Worm (Caenorhabditis elegans): ENCODE measurements around the gene fbxc-54.
A peak's percentile ranks its signal among the peaks of the same experiment; 100 is the strongest.

fbxc-54 gene

ce11 chrII:73329-73728 lies 41.8 kb downstream of the fbxc-54 start:
- TF ChIP-seq lin-13 (GFP tag; optimal IDR thresholded peaks at IDR 0.05) (no peak), nhr-19 (GFP tag; conservative IDR thresholded peaks at IDR 0.05) (no peak), egl-27 (tag; optimal IDR thresholded peaks at IDR 0.05) (no peak), mef-2 (tag; optimal IDR thresholded peaks at IDR 0.05) (no peak), lin-35 (GFP tag; optimal IDR thresholded peaks at IDR 0.05) (no peak), irx-1 (tag; optimal IDR thresholded peaks at IDR 0.05) (no peak), fkh-4 (tag; optimal IDR thresholded peaks at IDR 0.05; ENCODE audit: borderline replicate concordance) (no peak), sox-4 (tag; optimal IDR thresholded peaks at IDR 0.05) (no peak), mdl-1 (tag; optimal IDR thresholded peaks at IDR 0.05) (no peak), ceh-88 (GFP tag; IDR thresholded peaks at IDR 0.05) (no peak), aha-1 (tag; optimal IDR thresholded peaks at IDR 0.05) (no peak), ceh-82 (tag; optimal IDR thresholded peaks at IDR 0.05) (no peak), tlp-1 (tag; optimal IDR thresholded peaks at IDR 0.05) (no peak), xbp-1 (tag; optimal IDR thresholded peaks at IDR 0.05) (peak; percentile 19), lin-14 (GFP tag; optimal IDR thresholded peaks at IDR 0.05) (peak; percentile 61), elt-3 (tag; optimal IDR thresholded peaks at IDR 0.05) (no peak), efl-3 (GFP tag; optimal IDR thresholded peaks at IDR 0.05) (no peak), lin-15B (tag; optimal IDR thresholded peaks at IDR 0.05) (no peak), ets-5 (GFP tag; IDR thresholded peaks at IDR 0.05) (no peak), ztf-4 (tag; optimal IDR thresholded peaks at IDR 0.05) (no peak), jun-1 (tag; optimal IDR thresholded peaks at IDR 0.05) (no peak), ama-1 (optimal IDR thresholded peaks at IDR 0.05) (no peak), snpc-4 (tag; optimal IDR thresholded peaks at IDR 0.05) (no peak), fkh-10 (GFP tag; optimal IDR thresholded peaks at IDR 0.05) (peak; percentile 83), zip-4 (GFP tag; optimal IDR thresholded peaks at IDR 0.05) (no peak), ces-1 (GFP tag; optimal IDR thresholded peaks at IDR 0.05) (peak; percentile 59), pqm-1 (tag; optimal IDR thresholded peaks at IDR 0.05) (no peak), sptf-1 (tag; optimal IDR thresholded peaks at IDR 0.05) (no peak), nhr-71 (tag; optimal IDR thresholded peaks at IDR 0.05) (no peak), dsc-1 (tag; optimal IDR thresholded peaks at IDR 0.05) (no peak), Y116A8C.19 (tag; optimal IDR thresholded peaks at IDR 0.05; ENCODE audit: borderline replicate concordance) (no peak)

DNA sequence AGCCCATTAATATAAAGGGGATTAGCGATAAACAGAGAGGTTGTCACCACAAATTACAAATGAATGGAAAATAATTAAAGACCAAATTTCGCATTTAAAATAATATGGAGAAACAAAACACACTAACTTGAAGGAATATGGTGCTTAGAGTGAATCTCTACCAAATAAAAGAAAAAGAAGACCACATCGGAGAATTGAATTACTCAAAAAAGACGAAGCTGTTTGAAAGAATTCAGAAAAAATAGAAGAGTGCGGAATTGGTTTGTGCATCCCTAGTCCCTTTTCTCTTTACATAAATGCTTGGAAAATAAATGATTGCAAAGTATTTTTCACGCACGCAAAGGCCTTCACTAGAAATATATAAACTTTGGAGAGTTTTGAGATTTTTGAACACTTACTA lies 42.4 kb downstream of the fbxc-54 start:
- TF ChIP-seq alr-1 (tag; optimal IDR thresholded peaks at IDR 0.05; ENCODE audit: borderline replicate concordance) (no peak), ceh-8 (GFP tag; optimal IDR thresholded peaks at IDR 0.05) (peak; percentile 50), lin-14 (GFP tag; optimal IDR thresholded peaks at IDR 0.05) (peak; percentile 33)

DNA sequence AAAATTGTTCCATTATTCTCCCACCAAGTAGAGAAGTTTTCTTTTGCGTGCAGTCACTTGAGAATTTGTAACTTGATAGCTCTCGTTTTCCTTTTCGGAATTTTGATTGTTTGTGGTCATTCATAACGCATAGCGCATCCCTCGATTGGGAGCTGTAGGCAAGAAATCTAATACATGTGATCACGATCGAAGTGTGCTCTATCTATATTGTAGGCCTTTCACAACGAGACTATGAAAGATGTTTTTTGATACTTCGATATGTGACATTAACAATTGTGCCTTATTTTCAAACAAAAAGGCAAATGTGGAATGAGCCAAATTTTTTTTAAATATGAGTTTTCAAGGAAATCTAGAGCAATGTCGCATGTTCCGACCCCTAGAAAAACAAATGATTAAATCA lies 44.3 kb downstream of the fbxc-54 start:
- TF ChIP-seq ztf-11 (tag; optimal IDR thresholded peaks at IDR 0.05) (no peak), lin-13 (GFP tag; optimal IDR thresholded peaks at IDR 0.05) (no peak), fkh-4 (tag; optimal IDR thresholded peaks at IDR 0.05; ENCODE audit: borderline replicate concordance) (no peak), sup-37 (GFP tag; optimal IDR thresholded peaks at IDR 0.05) (no peak), snpc-4 (tag; optimal IDR thresholded peaks at IDR 0.05) (no peak), xbp-1 (tag; optimal IDR thresholded peaks at IDR 0.05) (no peak), hlh-17 (GFP tag; optimal IDR thresholded peaks at IDR 0.05; ENCODE audit: borderline replicate concordance) (no peak), C16A3.4 (tag; optimal IDR thresholded peaks at IDR 0.05) (no peak), dpl-1 (GFP tag; optimal IDR thresholded peaks at IDR 0.05) (no peak), unc-30 (tag; optimal IDR thresholded peaks at IDR 0.05) (no peak), lin-35 (GFP tag; optimal IDR thresholded peaks at IDR 0.05) (no peak), irx-1 (tag; optimal IDR thresholded peaks at IDR 0.05) (no peak), mep-1 (tag; optimal IDR thresholded peaks at IDR 0.05) (no peak)
